Fruit fly (Drosophila melanogaster) whole organism, adult: ENCODE data around the gene Cipc.

Source experiments
- CG12768 ChIP-seq: fragments of 200-800 bp; sonication (Bioruptor generic); optimal IDR thresholded peaks from 2 replicates; lab custom pipeline; 2017; ENCODE audit warnings: missing biosample characterization, missing genetic modification characterization, mild to moderate bottlenecking, moderate library complexity, missing genetic modification reagents
- CG33017 ChIP-seq: fragments of 200-800 bp; sonication (Bioruptor generic); optimal IDR thresholded peaks from 2 replicates; lab custom pipeline; 2018; ENCODE audit warnings: missing biosample characterization, mild to moderate bottlenecking, missing genetic modification characterization, moderate library complexity
- Clk ChIP-seq: fragments of 200-800 bp; sonication (Bioruptor generic); optimal IDR thresholded peaks from 2 replicates; lab custom pipeline; 2017; ENCODE audit warnings: missing biosample characterization, missing genetic modification characterization
- Mnt ChIP-seq: fragments of 200-800 bp; sonication (Bioruptor generic); optimal IDR thresholded peaks from 2 replicates; lab custom pipeline; 2016; ENCODE audit warnings: missing biosample characterization, mild to moderate bottlenecking, missing genetic modification characterization
- bab1 ChIP-seq: fragments of 200-800 bp; sonication (Bioruptor generic); optimal IDR thresholded peaks from 3 replicates; lab custom pipeline; 2019; ENCODE audit warnings: missing biosample characterization, mild to moderate bottlenecking, missing genetic modification characterization, moderate library complexity
- cic ChIP-seq: fragments of 200-800 bp; sonication (Bioruptor generic); optimal IDR thresholded peaks from 2 replicates; lab custom pipeline; 2017; ENCODE audit warnings: missing biosample characterization, mild to moderate bottlenecking, missing genetic modification characterization, moderate library complexity
- cnc ChIP-seq, 2 experiments: fragments of >200 bp; optimal IDR thresholded peaks; 2 replicates each; lab custom pipeline; 2017
- pad ChIP-seq: fragments of 200-800 bp; sonication (Bioruptor generic); optimal IDR thresholded peaks from 3 replicates; lab custom pipeline; 2017; ENCODE audit warnings: missing biosample characterization, missing genetic modification characterization, mild to moderate bottlenecking, moderate library complexity, missing genetic modification reagents
- toe ChIP-seq: fragments of 200-800 bp; sonication (Bioruptor generic); optimal IDR thresholded peaks from 2 replicates; lab custom pipeline; 2016; ENCODE audit warnings: missing biosample characterization, missing genetic modification characterization

- TF ChIP-seq CG12768 (no peak), pad (GFP tag; lab: Kevin White, UChicago) (no peak), cic (GFP tag; lab: Kevin White, UChicago) (no peak), CG33017 (tag; lab: Kevin White, UChicago) (no peak), cnc (optimal IDR thresholded peaks at IDR 0.05; lab: Kevin White, UChicago) (no peak), bab1 (GFP tag; lab: Kevin White, UChicago) (no peak), toe (GFP tag; lab: Kevin White, UChicago) (no peak), Mnt (GFP tag; lab: Kevin White, UChicago) (no peak), Clk (GFP tag; lab: Kevin White, UChicago) (no peak)
Observed at dm6 chr3R:26121785-26122184, 15.1 kb downstream of the Cipc start.
